Worm (Caenorhabditis elegans) whole organism, young adult: ENCODE data around the gene F11C7.7.

Source experiments
- aptf-2 ChIP-seq: fragments of 200-800 bp; sonication (Bioruptor generic); conservative IDR thresholded peaks from 2 replicates; pipeline ENCODE4 v1.3.6; 2022; ENCODE audit warnings: missing genetic modification reagents, missing genetic modification characterization, missing compliant biosample characterization
- aptf-3 ChIP-seq: fragments of 200-800 bp; sonication (Bioruptor generic); IDR thresholded peaks from 2 replicates; pipeline ENCODE4 v1.3.6; 2022; ENCODE audit warnings: missing genetic modification characterization, missing compliant biosample characterization
- bed-1 ChIP-seq: fragments of 200-800 bp; sonication (Bioruptor generic); IDR thresholded peaks from 2 replicates; pipeline ENCODE4 v1.3.6; 2022; ENCODE audit warnings: missing genetic modification reagents, missing genetic modification characterization, missing compliant biosample characterization
- ceh-58 ChIP-seq: fragments of 200-800 bp; sonication (Bioruptor generic); IDR thresholded peaks from 2 replicates; pipeline ENCODE4 v1.3.6; 2022; ENCODE audit warnings: missing genetic modification characterization, missing compliant biosample characterization
- egl-18 ChIP-seq: fragments of 200-800 bp; sonication (Bioruptor generic); IDR thresholded peaks from 2 replicates; pipeline ENCODE4 v1.3.6; 2022; ENCODE audit warnings: missing genetic modification reagents, missing genetic modification characterization, missing compliant biosample characterization
- egl-44 ChIP-seq: fragments of 200-800 bp; sonication (Bioruptor generic); IDR thresholded peaks from 2 replicates; pipeline ENCODE4 v1.3.6; 2022; ENCODE audit warnings: missing genetic modification reagents, missing genetic modification characterization, missing compliant biosample characterization
- egrh-3 ChIP-seq: fragments of 200-800 bp; sonication (Bioruptor generic); IDR thresholded peaks from 2 replicates; pipeline ENCODE4 v1.3.6; 2022; ENCODE audit warnings: missing genetic modification reagents, missing genetic modification characterization, missing compliant biosample characterization
- madf-3 ChIP-seq: fragments of 200-800 bp; sonication (Bioruptor generic); IDR thresholded peaks from 2 replicates; pipeline ENCODE4 v1.3.6; 2022; ENCODE audit warnings: missing genetic modification reagents, missing genetic modification characterization, missing compliant biosample characterization
- madf-6 ChIP-seq: fragments of 200-800 bp; sonication (Bioruptor generic); IDR thresholded peaks from 2 replicates; pipeline ENCODE4 v1.3.6; 2022; ENCODE audit warnings: missing genetic modification reagents, missing genetic modification characterization, missing compliant biosample characterization
- nfya-2 ChIP-seq: fragments of 200-800 bp; sonication (Bioruptor generic); IDR thresholded peaks from 2 replicates; pipeline ENCODE4 v1.3.6; 2022; ENCODE audit warnings: missing genetic modification reagents, missing genetic modification characterization, missing compliant biosample characterization
- nhr-120 ChIP-seq: fragments of 200-800 bp; sonication (Bioruptor generic); IDR thresholded peaks from 2 replicates; pipeline ENCODE4 v1.3.6; 2022; ENCODE audit warnings: missing genetic modification characterization, missing compliant biosample characterization
- pbrm-1 ChIP-seq: fragments of 200-800 bp; sonication (Bioruptor generic); IDR thresholded peaks from 2 replicates; pipeline ENCODE4 v1.3.6; 2022; ENCODE audit warnings: missing genetic modification reagents, missing genetic modification characterization, missing compliant biosample characterization

The F11C7.7 gene

ce11 chrX:17445239-17445638 lies 46.8 kb downstream of the F11C7.7 start:
- TF ChIP-seq pbrm-1 (GFP tag; lab: Robert Waterston, UW) (0 out of 2 replicates have a peak, but pooled peaks have one; percentile 42), egl-44 (GFP tag; lab: Robert Waterston, UW) (0 out of 2 replicates have a peak, but pooled peaks have one; percentile 60), madf-6 (0 out of 2 replicates have a peak, but pooled peaks have one; percentile 13), ceh-58 (GFP tag; lab: Robert Waterston, UW) (peak; percentile 91; the same call in 1 of the 2 replicates), nfya-2 (GFP tag; lab: Robert Waterston, UW) (0 out of 2 replicates have a peak, but pooled peaks have one; percentile 32), aptf-2 (peak; percentile 38; the same call in 1 of the 2 replicates), nhr-120 (GFP tag; lab: Robert Waterston, UW) (0 out of 2 replicates have a peak, but pooled peaks have one; percentile 19), aptf-3 (GFP tag; lab: Robert Waterston, UW) (peak; percentile 71; the same call in 1 of the 2 replicates), egl-18 (GFP tag; lab: Robert Waterston, UW) (0 out of 2 replicates have a peak, but pooled peaks have one; percentile 48), bed-1 (GFP tag; lab: Robert Waterston, UW) (0 out of 2 replicates have a peak, but pooled peaks have one; percentile 21)

DNA sequence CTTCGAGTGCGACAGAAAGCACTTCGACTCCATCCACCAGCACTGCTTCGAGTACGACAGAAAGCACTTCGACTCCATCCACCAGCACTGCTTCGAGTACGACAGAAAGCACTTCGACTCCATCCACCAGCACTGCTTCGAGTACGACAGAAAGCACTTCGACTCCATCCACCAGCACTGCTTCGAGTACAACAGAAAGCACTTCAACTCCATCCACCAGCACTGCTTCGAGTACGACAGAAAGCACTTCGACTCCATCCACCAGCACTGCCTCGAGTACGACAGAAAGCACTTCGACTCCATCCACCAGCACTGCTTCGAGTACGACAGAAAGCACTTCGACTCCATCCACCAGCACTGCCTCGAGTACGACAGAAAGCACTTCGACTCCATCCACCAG lies 48.8 kb downstream of the F11C7.7 start:
- TF ChIP-seq egrh-3 (GFP tag; lab: Robert Waterston, UW) = 0 out of 2 replicates have a peak, but pooled peaks have one; percentile 23
- TF ChIP-seq madf-3 = peak; percentile 77; the same call in 1 of the 2 replicates
